Worm (Caenorhabditis elegans): Measurements from ENCODE around the gene baf-1.

- no peak for TF ChIP-seq nhr-237 (tag; optimal IDR thresholded peaks at IDR 0.05)
- no peak for TF ChIP-seq mdl-1 (tag; optimal IDR thresholded peaks at IDR 0.05)
- no peak for TF ChIP-seq alr-1 (tag; optimal IDR thresholded peaks at IDR 0.05)
Observed at ce11 chrIII:9511660-9512059, 44.4 kb downstream of the baf-1 start.
